Worm (Caenorhabditis elegans): ENCODE results near the gene aagr-2.

- no peak for TF ChIP-seq tab-1 (GFP tag; IDR thresholded peaks at IDR 0.05)
- TF ChIP-seq cog-1 (tag; optimal IDR thresholded peaks at IDR 0.05): no peak
- TF ChIP-seq flt-1 (GFP tag; IDR thresholded peaks at IDR 0.05): no peak
- TF ChIP-seq T22C8.4 (GFP tag; IDR thresholded peaks at IDR 0.05): no peak
- no peak for TF ChIP-seq ztf-23 (GFP tag; IDR thresholded peaks at IDR 0.05)
- no peak for TF ChIP-seq ztf-29 (GFP tag; IDR thresholded peaks at IDR 0.05)
- no peak for TF ChIP-seq med-1 (GFP tag; optimal IDR thresholded peaks at IDR 0.05; ENCODE audit: insufficient read depth)
- no peak for TF ChIP-seq klf-2 (GFP tag; conservative IDR thresholded peaks at IDR 0.05)
Observed at ce11 chrII:4892594-4892993, 32.5 kb downstream of the aagr-2 start, which contains the start of gene msp-33.

Data from whole organism, midembryonic.